Fruit fly (Drosophila melanogaster) whole organism, embryonic: ENCODE results near the gene Uba4.

Experiments used
- Awh ChIP-seq: fragments of 200-800 bp; sonication (Bioruptor generic); IDR thresholded peaks from 2 replicates; pipeline ENCODE4, ENCODE4 v1.3.6; 2022; ENCODE audit warnings: missing biosample characterization, missing genetic modification characterization
- B-H1 ChIP-seq: fragments of 200-800 bp; sonication (Bioruptor generic); IDR thresholded peaks from 3 replicates; pipeline ENCODE4 v1.3.6; 2022; ENCODE audit warnings: missing biosample characterization, missing genetic modification characterization
- CG10366 ChIP-seq: fragments of 200-800 bp; sonication (Bioruptor generic); IDR thresholded peaks from 2 replicates; pipeline ENCODE4 v1.3.6; 2022; ENCODE audit warnings: missing biosample characterization, missing genetic modification characterization
- CG11456 ChIP-seq: fragments of 200-800 bp; sonication (Bioruptor generic); IDR thresholded peaks from 3 replicates; pipeline ENCODE4 v1.3.6; 2022; ENCODE audit warnings: missing biosample characterization, missing genetic modification characterization
- CG12219 ChIP-seq: fragments of 200-800 bp; sonication (Bioruptor generic); optimal IDR thresholded peaks from 3 replicates; lab custom pipeline; 2018; ENCODE audit warnings: missing biosample characterization, mild to moderate bottlenecking, missing genetic modification characterization
- CG13296 ChIP-seq: fragments of 200-800 bp; sonication (Bioruptor generic); optimal IDR thresholded peaks from 3 replicates; lab custom pipeline; 2018; ENCODE audit warnings: missing biosample characterization, mild to moderate bottlenecking, missing genetic modification characterization
- CG17361 ChIP-seq: fragments of 200-800 bp; sonication (Bioruptor generic); IDR thresholded peaks from 3 replicates; pipeline ENCODE4 v1.3.6; 2022; ENCODE audit warnings: missing biosample characterization, missing genetic modification characterization
- CG2116 ChIP-seq: fragments of 200-800 bp; sonication (Bioruptor generic); optimal IDR thresholded peaks from 3 replicates; lab custom pipeline; 2018; ENCODE audit warnings: missing biosample characterization, mild to moderate bottlenecking, missing genetic modification characterization
- CG32532 ChIP-seq: fragments of 200-800 bp; sonication (Bioruptor generic); IDR thresholded peaks from 2 replicates; pipeline ENCODE4 v1.3.6; 2022; ENCODE audit warnings: missing biosample characterization, missing genetic modification characterization
- CG33213 ChIP-seq: fragments of 200-800 bp; sonication (Bioruptor generic); optimal IDR thresholded peaks from 3 replicates; lab custom pipeline; 2016; ENCODE audit warnings: missing biosample characterization, missing genetic modification characterization
- CG34376 ChIP-seq: fragments of 200-800 bp; sonication (Bioruptor generic); optimal IDR thresholded peaks from 2 replicates; lab custom pipeline; 2018; ENCODE audit warnings: missing biosample characterization, mild to moderate bottlenecking, missing genetic modification characterization
- CG5245 ChIP-seq: fragments of 200-800 bp; sonication (Bioruptor generic); optimal IDR thresholded peaks from 3 replicates; lab custom pipeline; 2016; ENCODE audit warnings: missing biosample characterization, missing genetic modification characterization
- CG6254 ChIP-seq: fragments of 200-800 bp; sonication (Bioruptor generic); optimal IDR thresholded peaks from 3 replicates; lab custom pipeline; 2017; ENCODE audit warnings: mild to moderate bottlenecking, missing biosample characterization, missing genetic modification reagents, missing genetic modification characterization
- CG8290 ChIP-seq, 3 experiments: fragments of 200-800 bp; sonication (Bioruptor generic); optimal IDR thresholded peaks; 2 replicates each; lab custom pipeline; 2016 to 2019; ENCODE audit warnings: missing biosample characterization in 3 of 3, missing genetic modification characterization in 3 of 3, mild to moderate bottlenecking in 2 of 3, moderate library complexity in 1 of 3
- CG8359 ChIP-seq: fragments of 200-800 bp; sonication (Bioruptor generic); optimal IDR thresholded peaks from 2 replicates; lab custom pipeline; 2017; ENCODE audit warnings: missing biosample characterization, mild to moderate bottlenecking, missing genetic modification characterization, borderline replicate concordance
- CG8765 ChIP-seq: fragments of 200-800 bp; sonication (Bioruptor generic); IDR thresholded peaks from 2 replicates; pipeline ENCODE4 v1.3.6; 2022; ENCODE audit warnings: missing biosample characterization, missing genetic modification characterization
- D ChIP-seq, 2 experiments: fragments of 200-800 bp in 1 of 2; fragments of >200 bp in 1 of 2; sonication (Bioruptor generic) in 1 of 2; optimal IDR thresholded peaks; 2 replicates in 1 of 2; 3 replicates in 1 of 2; lab custom pipeline; 2017; ENCODE audit warnings: mild to moderate bottlenecking in 1 of 2, missing biosample characterization in 1 of 2, missing genetic modification characterization in 1 of 2, missing genetic modification reagents in 1 of 2
- Ets65A ChIP-seq: fragments of 200-800 bp; sonication (Bioruptor generic); peaks from one replicate; lab custom pipeline; 2016; ENCODE audit warnings: missing biosample characterization, missing genetic modification characterization
- Hand ChIP-seq: fragments of 200-800 bp; sonication (Bioruptor generic); optimal IDR thresholded peaks from 2 replicates; lab custom pipeline; 2017; ENCODE audit warnings: mild to moderate bottlenecking, missing biosample characterization, missing genetic modification reagents, missing genetic modification characterization
- Hmr ChIP-seq: fragments of 200-800 bp; sonication (Bioruptor generic); optimal IDR thresholded peaks from 3 replicates; lab custom pipeline; 2017; ENCODE audit warnings: mild to moderate bottlenecking, missing biosample characterization, missing genetic modification reagents, missing genetic modification characterization
- Hr39 ChIP-seq: fragments of >200 bp; optimal IDR thresholded peaks from 2 replicates; lab custom pipeline; 2017
- Hr51 ChIP-seq, 2 experiments: fragments of 200-800 bp; sonication (Bioruptor generic); optimal IDR thresholded peaks; 2 replicates in 1 of 2; 3 replicates in 1 of 2; lab custom pipeline; 2016 to 2018; ENCODE audit warnings: missing biosample characterization in 2 of 2, missing genetic modification characterization in 2 of 2, mild to moderate bottlenecking in 1 of 2, moderate library complexity in 1 of 2
- NfI ChIP-seq: fragments of 200-800 bp; sonication (Bioruptor generic); optimal IDR thresholded peaks from 3 replicates; lab custom pipeline; 2018; ENCODE audit warnings: missing biosample characterization, mild to moderate bottlenecking, missing genetic modification characterization, moderate library complexity
- Opbp ChIP-seq: fragments of 200-800 bp; sonication (Bioruptor generic); IDR thresholded peaks from 3 replicates; pipeline ENCODE4 v1.3.6; 2022; ENCODE audit warnings: missing biosample characterization, missing genetic modification characterization; ENCODE audit not compliant: partially characterized antibody
- PHDP ChIP-seq: fragments of 200-800 bp; sonication (Bioruptor generic); optimal IDR thresholded peaks from 3 replicates; lab custom pipeline; 2018; ENCODE audit warnings: missing biosample characterization, mild to moderate bottlenecking, missing genetic modification characterization, moderate library complexity
- Rx ChIP-seq: fragments of 200-800 bp; sonication (Bioruptor generic); IDR thresholded peaks from 2 replicates; pipeline ENCODE4 v1.3.6; 2022; ENCODE audit warnings: missing biosample characterization, missing genetic modification characterization
- Taf1 ChIP-seq: fragments of 200-800 bp; sonication (Bioruptor generic); IDR thresholded peaks from 2 replicates; pipeline ENCODE4 v1.3.6; 2022; ENCODE audit warnings: missing biosample characterization, missing genetic modification characterization
- bbx ChIP-seq: fragments of 200-800 bp; sonication (Bioruptor generic); IDR thresholded peaks from 2 replicates; pipeline ENCODE4 v1.3.6; 2022; ENCODE audit warnings: missing biosample characterization, missing genetic modification characterization; ENCODE audit not compliant: partially characterized antibody
- dmrt99B ChIP-seq: fragments of 200-800 bp; sonication (Bioruptor generic); optimal IDR thresholded peaks from 2 replicates; lab custom pipeline; 2018; ENCODE audit warnings: missing biosample characterization, mild to moderate bottlenecking, missing genetic modification characterization, moderate library complexity
- dpn ChIP-seq, 2 experiments: fragments of 200-800 bp; sonication (Bioruptor generic); optimal IDR thresholded peaks; 3 replicates each; lab custom pipeline; 2016; ENCODE audit warnings: missing biosample characterization in 2 of 2, missing genetic modification characterization in 2 of 2
- ftz-f1 ChIP-seq: fragments of 200-800 bp; sonication (Bioruptor generic); optimal IDR thresholded peaks from 2 replicates; lab custom pipeline; 2016; ENCODE audit warnings: missing biosample characterization, missing genetic modification characterization
- gt ChIP-seq: fragments of 200-800 bp; sonication (Bioruptor generic); IDR thresholded peaks from 2 replicates; pipeline ENCODE4 v1.3.6; 2022; ENCODE audit warnings: missing biosample characterization, missing genetic modification characterization
- hkb ChIP-seq, 2 experiments: fragments of 200-800 bp in 1 of 2; fragments of >200 bp in 1 of 2; sonication (Bioruptor generic) in 1 of 2; IDR thresholded peaks in 1 of 2; optimal IDR thresholded peaks in 1 of 2; 2 replicates each; pipeline versions ENCODE4 v1.3.6 to Lab custom; 2017 to 2022; ENCODE audit warnings: missing biosample characterization in 1 of 2, missing genetic modification characterization in 1 of 2
- kni ChIP-seq: fragments of 200-800 bp; sonication (Bioruptor generic); optimal IDR thresholded peaks from 3 replicates; lab custom pipeline; 2017; ENCODE audit warnings: mild to moderate bottlenecking, missing biosample characterization, missing genetic modification reagents, missing genetic modification characterization
- lov ChIP-seq, 2 experiments: fragments of 200-800 bp in 1 of 2; fragments of >200 bp in 1 of 2; sonication (Bioruptor generic) in 1 of 2; IDR thresholded peaks in 1 of 2; optimal IDR thresholded peaks in 1 of 2; 2 replicates in 1 of 2; 3 replicates in 1 of 2; pipeline versions ENCODE4 v1.3.6 to Lab custom; 2017 to 2022; ENCODE audit warnings: missing biosample characterization in 1 of 2, missing genetic modification characterization in 1 of 2
- mld ChIP-seq: fragments of 200-800 bp; sonication (Bioruptor generic); IDR thresholded peaks from 3 replicates; pipeline ENCODE4 v1.3.6; 2022; ENCODE audit warnings: missing biosample characterization, missing genetic modification characterization; ENCODE audit not compliant: partially characterized antibody
- psq ChIP-seq: fragments of 200-800 bp; sonication (Bioruptor generic); optimal IDR thresholded peaks from 2 replicates; lab custom pipeline; 2017; ENCODE audit warnings: missing biosample characterization, missing genetic modification characterization
- repo ChIP-seq: fragments of 200-800 bp; sonication (Bioruptor generic); optimal IDR thresholded peaks from 2 replicates; lab custom pipeline; 2016; ENCODE audit warnings: missing biosample characterization, missing genetic modification characterization
- sens-2 ChIP-seq: fragments of 200-800 bp; sonication (Bioruptor generic); IDR thresholded peaks from 2 replicates; pipeline ENCODE4 v1.3.6; 2022; ENCODE audit warnings: missing biosample characterization, missing genetic modification characterization
- slbo ChIP-seq: fragments of 200-800 bp; sonication (Bioruptor generic); IDR thresholded peaks from 2 replicates; pipeline ENCODE4 v1.3.6; 2022; ENCODE audit warnings: missing biosample characterization, missing genetic modification characterization
- sug ChIP-seq: fragments of 200-800 bp; optimal IDR thresholded peaks from 2 replicates; lab custom pipeline; 2019; ENCODE audit warnings: missing biosample characterization, mild to moderate bottlenecking, missing genetic modification characterization, moderate library complexity
- tll ChIP-seq, 2 experiments: fragments of 200-800 bp in 1 of 2; fragments of >200 bp in 1 of 2; sonication (Bioruptor generic) in 1 of 2; optimal IDR thresholded peaks; 2 replicates each; lab custom pipeline; 2017 to 2019; ENCODE audit warnings: missing biosample characterization in 2 of 2, missing genetic modification characterization in 2 of 2, mild to moderate bottlenecking in 1 of 2, moderate library complexity in 1 of 2
- trem ChIP-seq: fragments of 200-800 bp; optimal IDR thresholded peaks from 3 replicates; lab custom pipeline; 2019; ENCODE audit warnings: missing biosample characterization, mild to moderate bottlenecking, missing genetic modification characterization, moderate library complexity
- unc-4 ChIP-seq: fragments of 200-800 bp; sonication (Bioruptor generic); IDR thresholded peaks from 2 replicates; pipeline ENCODE4 v1.3.6; 2022; ENCODE audit warnings: missing biosample characterization, missing genetic modification characterization; ENCODE audit not compliant: partially characterized antibody
- wor ChIP-seq: fragments of 200-800 bp; sonication (Bioruptor generic); IDR thresholded peaks from 2 replicates; pipeline ENCODE4 v1.3.6; 2022; ENCODE audit warnings: missing biosample characterization, missing genetic modification characterization
- zfh1 ChIP-seq: fragments of 200-800 bp; sonication (Bioruptor generic); IDR thresholded peaks from 3 replicates; pipeline ENCODE4 v1.3.6; 2022; ENCODE audit warnings: missing biosample characterization, missing genetic modification characterization

The Uba4 gene

dm6 chr2L:8553789-8554626 lies 36.8 kb downstream of the Uba4 start (continued):
- TF ChIP-seq Opbp (GFP tag; lab: Robert Waterston, UW) (no peak), slbo (GFP tag; lab: Robert Waterston, UW) (0 out of 2 replicates have a peak, but pooled peaks have one; percentile 11), tll (GFP tag; optimal IDR thresholded peaks at IDR 0.05; lab: Kevin White, UChicago) (no peak), CG8290 (GFP tag; optimal IDR thresholded peaks at IDR 0.05; lab: Kevin White, UChicago) (no peak), CG8290 (tag; optimal IDR thresholded peaks at IDR 0.05; lab: Kevin White, UChicago) (peak in 1 of 2 experiments; percentile 6), Hand (GFP tag; lab: Kevin White, UChicago) (no peak), sug (peak; percentile 11), wor (no peak), CG2116 (peak; percentile 8), psq (GFP tag; lab: Kevin White, UChicago) (no peak), CG8359 (GFP tag; lab: Kevin White, UChicago) (no peak), B-H1 (GFP tag; lab: Robert Waterston, UW) (no peak), D (optimal IDR thresholded peaks at IDR 0.05; lab: Kevin White, UChicago) (no peak), D (GFP tag; optimal IDR thresholded peaks at IDR 0.05; lab: Kevin White, UChicago) (peak; percentile 37), CG6254 (GFP tag; lab: Kevin White, UChicago) (peak; percentile 9), CG12219 (GFP tag; lab: Kevin White, UChicago) (no peak), PHDP (tag; lab: Kevin White, UChicago) (peak; percentile 22), CG17361 (GFP tag; lab: Robert Waterston, UW) (peak; percentile 56; the same call in 2 of the 3 replicates), repo (GFP tag; lab: Kevin White, UChicago) (no peak), CG11456 (GFP tag; lab: Robert Waterston, UW) (no peak), mld (GFP tag; lab: Robert Waterston, UW) (no peak), unc-4 (GFP tag; lab: Robert Waterston, UW) (no peak), Hmr (peak; percentile 11), hkb (optimal IDR thresholded peaks at IDR 0.05; lab: Kevin White, UChicago) (no peak), hkb (GFP tag; IDR thresholded peaks at IDR 0.05; lab: Robert Waterston, UW) (peak; percentile 43; the same call in 1 of the 2 replicates), Rx (no peak), Ets65A (GFP tag; lab: Kevin White, UChicago) (peak; percentile 85), CG13296 (GFP tag; lab: Kevin White, UChicago) (no peak), CG10366 (no peak), CG8765 (GFP tag; lab: Robert Waterston, UW) (no peak), trem (tag; lab: Kevin White, UChicago) (no peak), ftz-f1 (GFP tag; lab: Kevin White, UChicago) (no peak), bbx (GFP tag; lab: Robert Waterston, UW) (no peak), CG33213 (GFP tag; lab: Kevin White, UChicago) (no peak), sens-2 (GFP tag; lab: Robert Waterston, UW) (no peak), Taf1 (GFP tag; lab: Robert Waterston, UW) (no peak; the same call in 1 of the 2 replicates), Awh (no peak), NfI (peak; percentile 43), zfh1 (GFP tag; lab: Robert Waterston, UW) (peak; percentile 56; the same call in 2 of the 3 replicates), kni (GFP tag; lab: Kevin White, UChicago) (peak; percentile 84), CG34376 (GFP tag; lab: Kevin White, UChicago) (no peak), dmrt99B (tag; lab: Kevin White, UChicago) (peak; percentile 44), gt (no peak), Hr39 (no peak), lov (optimal IDR thresholded peaks at IDR 0.05; lab: Kevin White, UChicago) (no peak), lov (GFP tag; IDR thresholded peaks at IDR 0.05; lab: Robert Waterston, UW) (0 out of 3 replicates have a peak, but pooled peaks have one; percentile 12), CG5245 (GFP tag; lab: Kevin White, UChicago) (no peak), CG32532 (GFP tag; lab: Robert Waterston, UW) (0 out of 2 replicates have a peak, but pooled peaks have one; percentile 4), Hr51 (GFP tag; optimal IDR thresholded peaks at IDR 0.05; lab: Kevin White, UChicago) (peak in 1 of 2 experiments; percentile 13), dpn (GFP tag; optimal IDR thresholded peaks at IDR 0.05; lab: Kevin White, UChicago) (peak in 1 of 2 experiments; percentile 31)
